Worm (Caenorhabditis elegans) whole organism, L2 larva: ENCODE data around the gene C06B3.6.

Source experiments
- ama-1 ChIP-seq: fragments of 150-350 bp; optimal IDR thresholded peaks from 2 replicates; lab custom pipeline; 2018; ENCODE audit warnings: inconsistent platforms
- blmp-1 ChIP-seq: sonication (generic microtip); optimal IDR thresholded peaks from 2 replicates; lab custom pipeline; 2017; ENCODE audit warnings: missing genetic modification characterization, mild to moderate bottlenecking, missing compliant biosample characterization, antibody characterized with exemption, moderate library complexity; ENCODE audit not compliant: insufficient read depth
- dmd-4 ChIP-seq: sonication (generic microtip); optimal IDR thresholded peaks from 2 replicates; lab custom pipeline; 2017; ENCODE audit warnings: missing biosample characterization, missing genetic modification characterization
- lin-11 ChIP-seq: fragments of 150-350 bp; sonication (generic microtip); optimal IDR thresholded peaks from 2 replicates; lab custom pipeline; 2014; ENCODE audit warnings: missing biosample characterization, missing genetic modification characterization, inconsistent platforms, mixed read lengths
- lin-13 ChIP-seq: fragments of 150-350 bp; optimal IDR thresholded peaks from 2 replicates; lab custom pipeline; 2014; ENCODE audit warnings: missing biosample characterization, missing genetic modification reagents, missing genetic modification characterization
- lsy-2 ChIP-seq, 2 experiments: fragments of 150-350 bp in 1 of 2; sonication (generic microtip) in 1 of 2; optimal IDR thresholded peaks; 2 replicates each; lab custom pipeline; 2014 to 2017; ENCODE audit warnings: missing biosample characterization in 2 of 2, missing genetic modification characterization in 2 of 2
- peb-1 ChIP-seq: fragments of 150-350 bp; optimal IDR thresholded peaks from 2 replicates; lab custom pipeline; 2014; ENCODE audit warnings: missing biosample characterization, missing genetic modification characterization
- snpc-4 ChIP-seq: fragments of 150-350 bp; optimal IDR thresholded peaks from 2 replicates; lab custom pipeline; 2014; ENCODE audit warnings: missing biosample characterization, missing genetic modification characterization
- zag-1 ChIP-seq: fragments of 150-350 bp; optimal IDR thresholded peaks from 2 replicates; lab custom pipeline; 2014; ENCODE audit warnings: missing biosample characterization, missing genetic modification characterization
- ztf-11 ChIP-seq: sonication (generic microtip); optimal IDR thresholded peaks from 2 replicates; lab custom pipeline; 2017; ENCODE audit warnings: missing biosample characterization, missing genetic modification characterization

ce11 chrV:13926398-13926797 is 17.6 kb upstream of the C06B3.6 start, which contains the start of gene srxa-12:
- TF ChIP-seq lin-11 (tag; lab: Kevin White, UChicago) (no peak), ztf-11 (tag; lab: Kevin White, UChicago) (no peak), ama-1 (lab: Kevin White, UChicago) (no peak), snpc-4 (tag; lab: Kevin White, UChicago) (no peak), blmp-1 (tag; lab: Kevin White, UChicago) (no peak), peb-1 (no peak), zag-1 (tag; lab: Kevin White, UChicago) (no peak), dmd-4 (tag; lab: Kevin White, UChicago) (no peak), lin-13 (GFP tag; lab: Kevin White, UChicago) (no peak), lsy-2 (tag; optimal IDR thresholded peaks at IDR 0.05; lab: Kevin White, UChicago) (no peak)
